Worm (Caenorhabditis elegans) whole organism, early embryonic: ENCODE measurements around the gene pbo-6.

ENCODE experiments used
- B0310.2 ChIP-seq: sonication (generic microtip); optimal IDR thresholded peaks from 2 replicates; lab custom pipeline; 2016; ENCODE audit warnings: mild to moderate bottlenecking, missing genetic modification characterization, missing compliant biosample characterization
- F13C5.2 ChIP-seq: sonication (generic microtip); optimal IDR thresholded peaks from 2 replicates; lab custom pipeline; 2017; ENCODE audit warnings: mild to moderate bottlenecking, missing genetic modification characterization, inconsistent platforms, missing compliant biosample characterization
- aly-1 ChIP-seq: sonication (generic microtip); optimal IDR thresholded peaks from 2 replicates; lab custom pipeline; 2016; ENCODE audit warnings: missing genetic modification characterization, missing compliant biosample characterization
- ama-1 ChIP-seq: fragments of 150-350 bp; optimal IDR thresholded peaks from 2 replicates; lab custom pipeline; 2014
- ceh-13 ChIP-seq: fragments of 200-800 bp; sonication (Bioruptor generic); optimal IDR thresholded peaks from 2 replicates; lab custom pipeline; 2018; ENCODE audit warnings: mild to moderate bottlenecking, missing genetic modification characterization, missing compliant biosample characterization
- ceh-36 ChIP-seq: sonication (generic microtip); optimal IDR thresholded peaks from 2 replicates; lab custom pipeline; 2016; ENCODE audit warnings: missing genetic modification characterization, inconsistent platforms, missing compliant biosample characterization
- ets-7 ChIP-seq: sonication (generic microtip); optimal IDR thresholded peaks from 2 replicates; lab custom pipeline; 2016; ENCODE audit warnings: missing genotype, missing genetic modification characterization, missing compliant biosample characterization
- flt-1 ChIP-seq: fragments of 200-800 bp; sonication (Bioruptor generic); IDR thresholded peaks from 2 replicates; pipeline ENCODE4 v1.3.6; 2022; ENCODE audit warnings: missing genetic modification characterization, missing compliant biosample characterization
- hmbx-1 ChIP-seq: sonication (generic microtip); optimal IDR thresholded peaks from 2 replicates; lab custom pipeline; 2016; ENCODE audit warnings: mild to moderate bottlenecking, missing genetic modification characterization, missing compliant biosample characterization
- hmg-4 ChIP-seq: fragments of 200-800 bp; sonication (Bioruptor generic); optimal IDR thresholded peaks from 2 replicates; lab custom pipeline; 2018; ENCODE audit warnings: mild to moderate bottlenecking, missing genetic modification characterization, missing compliant biosample characterization
- hnd-1 ChIP-seq: sonication (generic microtip); optimal IDR thresholded peaks from 2 replicates; lab custom pipeline; 2016; ENCODE audit warnings: missing genetic modification characterization, missing compliant biosample characterization
- pes-1 ChIP-seq: fragments of 200-800 bp; sonication (Bioruptor generic); IDR thresholded peaks from 2 replicates; pipeline ENCODE4 v1.3.6; 2022; ENCODE audit warnings: missing genetic modification reagents, missing genetic modification characterization, missing compliant biosample characterization
- scrt-1 ChIP-seq: fragments of 200-800 bp; sonication (Bioruptor generic); IDR thresholded peaks from 2 replicates; pipeline ENCODE4 v1.3.6; 2022; ENCODE audit warnings: missing genetic modification characterization, missing compliant biosample characterization
- sea-1 ChIP-seq: fragments of 200-800 bp; sonication (Bioruptor generic); conservative IDR thresholded peaks from 2 replicates; pipeline ENCODE4 v1.3.6; 2022; ENCODE audit warnings: missing genetic modification characterization, missing compliant biosample characterization
- tbx-11 ChIP-seq: fragments of 200-800 bp; sonication (Bioruptor generic); IDR thresholded peaks from 2 replicates; pipeline ENCODE4 v1.3.6; 2022; ENCODE audit warnings: missing genetic modification characterization, missing compliant biosample characterization
- tbx-37 ChIP-seq: fragments of 200-800 bp; sonication (Bioruptor generic); conservative IDR thresholded peaks from 2 replicates; pipeline ENCODE4 v1.3.6; 2022; ENCODE audit warnings: missing genetic modification reagents, missing genetic modification characterization, missing compliant biosample characterization
- tra-4 ChIP-seq: sonication (generic microtip); optimal IDR thresholded peaks from 2 replicates; lab custom pipeline; 2017; ENCODE audit warnings: missing genetic modification characterization, missing compliant biosample characterization

Gene pbo-6

DNA sequence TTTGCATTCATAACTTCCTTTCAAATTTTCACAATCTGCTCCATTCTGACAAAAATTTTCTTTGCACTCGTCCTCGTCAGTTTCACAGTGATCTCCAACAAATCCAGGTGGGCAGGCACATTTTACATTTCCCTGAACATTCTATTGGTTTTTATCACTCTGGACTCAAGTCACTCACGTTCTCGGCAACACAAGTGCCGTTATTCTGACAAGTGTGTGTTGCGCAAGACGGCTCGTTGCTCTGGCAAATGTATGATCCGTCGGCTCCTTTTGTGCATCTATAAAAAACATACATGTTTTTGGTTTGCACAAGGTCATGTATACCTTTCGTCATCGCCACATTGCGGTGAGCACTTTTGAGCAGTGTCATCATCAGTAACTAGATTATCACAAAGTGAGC lies 16.2 kb upstream of the pbo-6 start:
- TF ChIP-seq flt-1 (no peak), pes-1 (GFP tag; lab: Robert Waterston, UW) (no peak), sea-1 (GFP tag; lab: Robert Waterston, UW) (no peak), tbx-11 (GFP tag; lab: Robert Waterston, UW) (no peak), ceh-13 (GFP tag; lab: Kevin White, UChicago) (no peak), hnd-1 (tag; lab: Kevin White, UChicago) (no peak), F13C5.2 (tag; lab: Kevin White, UChicago) (no peak), hmbx-1 (tag; lab: Kevin White, UChicago) (no peak)

DNA sequence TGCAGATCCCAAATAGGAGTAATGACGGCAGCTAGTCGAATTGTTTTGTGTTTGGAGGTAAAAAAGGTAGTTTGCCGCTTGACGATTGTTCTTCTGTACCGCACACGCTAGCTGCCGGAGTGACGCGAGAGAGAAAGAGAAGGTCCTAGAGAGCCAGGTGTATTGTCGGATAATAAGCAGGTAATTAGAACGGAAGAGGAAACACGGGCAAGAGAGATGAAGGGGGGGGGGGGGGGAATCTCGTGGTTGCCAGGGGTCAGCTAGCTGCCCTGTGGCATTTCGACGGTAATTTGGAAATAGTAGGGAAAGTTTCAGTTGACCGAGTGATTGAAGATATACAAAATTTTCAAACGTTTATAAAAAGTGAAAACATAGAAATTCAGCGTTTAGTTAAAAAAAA lies 15.0 kb upstream of the pbo-6 start, which contains the start of gene crb-1:
TSS of gene crb-1 (minus strand) at position 147 of the 400 bp plus-strand sequence.
- TF ChIP-seq ceh-13 (GFP tag; lab: Kevin White, UChicago) (no peak), tra-4 (tag; lab: Kevin White, UChicago) (no peak), tbx-37 (no peak), tbx-11 (GFP tag; lab: Robert Waterston, UW) (no peak), ceh-36 (tag; lab: Kevin White, UChicago) (no peak), sea-1 (GFP tag; lab: Robert Waterston, UW) (no peak), ama-1 (no peak), B0310.2 (tag; lab: Kevin White, UChicago) (no peak), flt-1 (no peak), scrt-1 (no peak), hnd-1 (tag; lab: Kevin White, UChicago) (no peak), hmg-4 (no peak)

DNA sequence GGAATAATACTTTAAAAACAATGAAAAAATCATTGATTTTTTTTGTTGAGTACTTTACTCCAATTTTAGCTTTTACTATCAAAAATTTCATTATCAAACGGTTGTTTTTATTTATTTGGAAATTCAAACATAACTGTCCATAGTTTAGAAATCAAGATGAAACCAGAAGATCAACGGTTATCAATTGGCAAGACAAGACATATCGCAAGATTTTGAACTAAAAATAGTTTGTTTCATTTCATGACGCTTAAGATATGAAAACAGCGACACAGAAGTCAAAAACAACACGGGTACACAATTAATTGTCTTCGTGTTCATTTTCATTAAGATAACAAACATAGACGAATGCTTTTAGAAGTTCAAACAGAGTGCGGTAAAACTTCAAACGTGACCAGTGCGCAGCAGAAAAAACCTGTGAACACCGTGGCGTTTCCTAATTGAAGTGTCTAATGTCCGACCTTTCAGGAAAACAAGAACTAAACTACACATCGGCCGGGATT lies 11.3 kb upstream of the pbo-6 start:
- TF ChIP-seq aly-1 (tag; lab: Kevin White, UChicago) (no peak), hmg-4 (no peak), tbx-11 (GFP tag; lab: Robert Waterston, UW) (no peak), ets-7 (no peak), ama-1 (no peak), B0310.2 (tag; lab: Kevin White, UChicago) (no peak), ceh-36 (tag; lab: Kevin White, UChicago) (no peak), sea-1 (GFP tag; lab: Robert Waterston, UW) (no peak), hmbx-1 (tag; lab: Kevin White, UChicago) (no peak), pes-1 (GFP tag; lab: Robert Waterston, UW) (no peak), scrt-1 (no peak), tbx-37 (no peak), F13C5.2 (tag; lab: Kevin White, UChicago) (no peak), hnd-1 (tag; lab: Kevin White, UChicago) (no peak), flt-1 (no peak), ceh-13 (GFP tag; lab: Kevin White, UChicago) (no peak), tra-4 (tag; lab: Kevin White, UChicago) (no peak)

DNA sequence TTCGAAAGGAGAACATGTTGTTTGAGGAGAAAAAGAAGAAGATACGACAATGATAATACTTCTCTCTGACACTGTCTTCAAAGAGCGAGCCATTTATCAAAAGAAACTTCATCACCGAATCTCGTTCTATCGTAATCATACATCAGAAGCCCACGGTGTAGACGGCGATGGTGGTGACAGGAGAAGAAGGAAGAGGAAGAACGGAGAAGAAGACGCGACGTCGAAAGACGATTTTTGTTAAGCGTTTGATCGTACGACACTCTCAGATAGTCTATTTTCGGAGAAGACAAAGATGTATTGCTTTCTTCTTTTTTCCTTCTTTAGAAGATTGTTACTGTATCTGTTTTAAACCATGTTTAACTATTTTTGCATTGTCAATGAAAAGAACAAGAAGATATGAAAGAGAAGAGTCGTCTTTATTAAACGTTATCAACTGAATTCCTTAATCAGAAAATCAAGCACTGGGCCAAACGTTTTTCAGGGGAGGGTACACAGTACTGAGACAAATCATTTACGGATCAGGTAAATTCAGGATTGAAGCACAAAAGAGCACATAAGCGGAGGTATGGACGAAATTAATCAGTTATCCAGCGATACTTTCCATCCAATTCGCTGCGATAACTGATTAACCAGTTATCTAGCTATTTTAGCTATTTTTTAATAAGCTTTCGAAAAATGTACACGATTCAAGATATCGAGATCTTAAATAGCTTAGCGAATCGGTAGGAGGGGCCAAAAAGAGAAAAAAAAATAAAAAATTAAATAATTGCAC lies 8.8 kb upstream of the pbo-6 start:
- TF ChIP-seq ceh-36 (tag; lab: Kevin White, UChicago) (no peak), tbx-37 (no peak), F13C5.2 (tag; lab: Kevin White, UChicago) (no peak), B0310.2 (tag; lab: Kevin White, UChicago) (no peak), pes-1 (GFP tag; lab: Robert Waterston, UW) (no peak), sea-1 (GFP tag; lab: Robert Waterston, UW) (no peak), ets-7 (no peak), scrt-1 (no peak), ceh-13 (GFP tag; lab: Kevin White, UChicago) (no peak), tra-4 (tag; lab: Kevin White, UChicago) (no peak), aly-1 (tag; lab: Kevin White, UChicago) (no peak), ama-1 (no peak), tbx-11 (GFP tag; lab: Robert Waterston, UW) (no peak), hmg-4 (no peak)

DNA sequence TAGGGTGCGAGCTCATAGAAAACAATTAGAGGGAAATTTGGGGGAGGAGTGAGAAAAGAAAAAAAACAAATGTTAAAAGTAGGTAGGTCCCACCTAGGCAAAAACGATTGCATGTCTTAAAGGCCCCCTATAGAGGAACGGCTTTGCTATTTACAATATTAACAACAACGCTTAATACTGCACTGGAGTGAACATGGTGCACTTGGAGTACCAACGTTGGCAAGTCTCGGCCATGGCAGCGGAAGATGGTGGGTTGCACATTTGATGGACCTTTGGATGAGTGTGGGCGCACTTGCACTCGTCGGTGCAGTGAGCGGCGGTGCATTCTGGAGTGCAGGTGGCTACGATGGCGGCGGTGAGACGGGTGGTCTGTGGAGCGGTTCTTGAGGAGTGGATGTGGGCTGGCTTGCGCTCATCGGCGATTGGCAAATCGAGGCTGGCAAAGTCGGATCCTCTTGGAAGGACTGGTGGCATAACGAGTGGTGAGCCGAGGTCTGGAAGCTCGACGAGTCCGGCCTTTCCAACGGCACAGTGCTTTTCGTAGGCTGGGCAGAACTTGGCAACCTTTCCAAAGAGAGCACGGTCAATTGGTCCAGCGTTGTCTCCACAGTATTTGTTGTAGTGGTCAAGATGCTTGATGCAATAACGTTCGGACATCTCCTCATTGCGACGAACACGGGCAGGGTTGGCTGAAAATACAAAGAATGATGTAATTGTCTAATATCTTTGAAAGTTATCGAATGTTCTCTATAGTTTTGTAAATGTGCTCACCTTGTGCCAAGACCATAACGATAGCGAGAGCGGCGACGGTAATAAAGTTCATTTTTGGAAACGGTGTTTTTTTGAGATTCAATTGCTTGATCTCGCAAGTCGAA lies 8.0 kb upstream of the pbo-6 start:
- no peak for TF ChIP-seq ama-1
- TF ChIP-seq aly-1 (tag; lab: Kevin White, UChicago), result no peak
- TF ChIP-seq ceh-36 (tag; lab: Kevin White, UChicago), result no peak
- no peak for TF ChIP-seq sea-1 (GFP tag; lab: Robert Waterston, UW)
- no peak for TF ChIP-seq scrt-1
- TF ChIP-seq ets-7, result no peak
- TF ChIP-seq ceh-13 (GFP tag; lab: Kevin White, UChicago), result no peak
- no peak for TF ChIP-seq tra-4 (tag; lab: Kevin White, UChicago)
- no peak for TF ChIP-seq tbx-37
- no peak for TF ChIP-seq hmg-4
- TF ChIP-seq hnd-1 (tag; lab: Kevin White, UChicago), result no peak
- TF ChIP-seq B0310.2 (tag; lab: Kevin White, UChicago), result no peak

DNA sequence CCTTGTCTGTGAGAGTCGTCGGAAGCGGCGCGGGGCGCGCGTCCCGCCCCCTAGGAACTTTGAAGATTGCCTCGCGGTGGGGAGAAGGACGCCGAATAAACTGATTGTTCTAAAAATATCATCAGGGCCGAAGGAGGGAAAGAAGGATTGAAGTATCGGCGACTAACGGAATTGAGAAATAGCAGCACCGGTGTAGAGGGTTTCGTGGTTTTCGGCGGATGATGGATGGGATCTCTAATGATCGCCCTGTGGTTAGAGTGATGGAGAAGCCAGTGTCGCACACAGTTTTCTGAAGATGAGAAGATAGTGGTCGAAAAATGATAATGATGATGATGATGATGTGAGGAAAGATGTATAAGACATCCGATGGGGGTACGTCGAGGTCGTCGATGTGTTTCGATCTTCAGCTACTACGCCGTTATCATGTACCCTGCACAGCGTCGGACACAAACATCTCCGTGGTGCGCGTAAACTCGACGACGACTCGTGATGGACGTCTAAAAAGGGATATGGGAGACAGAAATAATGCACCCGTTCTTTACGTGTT lies 7.2 kb upstream of the pbo-6 start, which contains the start of gene osm-11:
TSS of gene osm-11 (minus strand) at position 51 of the 547 bp plus-strand sequence.
- TF ChIP-seq pes-1 (GFP tag; lab: Robert Waterston, UW), result no peak

DNA sequence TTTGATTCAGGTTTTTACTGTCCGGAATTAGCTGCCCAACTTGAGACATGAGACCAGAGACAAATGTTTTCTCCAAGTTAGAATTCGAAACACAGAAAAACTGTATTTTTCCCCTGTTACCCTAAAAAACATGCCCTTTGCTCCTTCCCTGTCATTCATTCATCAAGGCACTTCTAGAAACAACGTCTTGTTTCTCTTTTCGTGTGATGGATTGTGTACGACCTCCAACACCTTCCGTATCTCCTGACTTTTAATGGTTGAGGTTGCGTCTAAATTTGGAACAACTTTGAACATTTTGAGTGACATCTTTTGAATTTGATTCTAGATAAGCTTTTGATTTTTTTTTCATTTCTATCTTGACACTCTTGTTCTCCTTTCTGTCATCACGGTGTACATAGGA lies 6.2 kb upstream of the pbo-6 start:
- TF ChIP-seq B0310.2 (tag; lab: Kevin White, UChicago), result no peak
- no peak for TF ChIP-seq ama-1
- TF ChIP-seq tra-4 (tag; lab: Kevin White, UChicago), result no peak
- no peak for TF ChIP-seq ets-7
- no peak for TF ChIP-seq ceh-36 (tag; lab: Kevin White, UChicago)
- TF ChIP-seq hnd-1 (tag; lab: Kevin White, UChicago), result no peak
- TF ChIP-seq ceh-13 (GFP tag; lab: Kevin White, UChicago), result no peak
- no peak for TF ChIP-seq sea-1 (GFP tag; lab: Robert Waterston, UW)
- TF ChIP-seq hmg-4, result no peak
